Fruit fly (Drosophila melanogaster) whole organism, pupa: ENCODE measurements around the gene Art9.

Experiments
- CG14655 ChIP-seq: fragments of 200-800 bp; sonication (Bioruptor generic); optimal IDR thresholded peaks from 3 replicates; lab custom pipeline; 2017; ENCODE audit warnings: mild to moderate bottlenecking, missing biosample characterization, missing genetic modification reagents, missing genetic modification characterization
- CG8159 ChIP-seq: fragments of 200-800 bp; sonication (Bioruptor generic); optimal IDR thresholded peaks from 3 replicates; lab custom pipeline; 2018; ENCODE audit warnings: missing biosample characterization, mild to moderate bottlenecking, missing genetic modification characterization, moderate library complexity
- CG9948 ChIP-seq: fragments of 200-800 bp; sonication (Bioruptor generic); optimal IDR thresholded peaks from 2 replicates; lab custom pipeline; 2018; ENCODE audit warnings: missing biosample characterization, mild to moderate bottlenecking, missing genetic modification characterization, moderate library complexity
- EcR ChIP-seq: fragments of 200-800 bp; sonication (Bioruptor generic); optimal IDR thresholded peaks from 3 replicates; lab custom pipeline; 2019; ENCODE audit warnings: missing biosample characterization, missing genetic modification characterization, mild to moderate bottlenecking, moderate library complexity, missing genetic modification reagents
- Pif1B ChIP-seq: fragments of 200-800 bp; sonication (Bioruptor generic); optimal IDR thresholded peaks from 3 replicates; lab custom pipeline; 2016; ENCODE audit warnings: missing biosample characterization, missing genetic modification characterization
- Snoo ChIP-seq: fragments of 200-800 bp; sonication (Bioruptor generic); optimal IDR thresholded peaks from 3 replicates; lab custom pipeline; 2017; ENCODE audit warnings: missing biosample characterization, mild to moderate bottlenecking, missing genetic modification characterization, inconsistent platforms
- fd96Ca ChIP-seq: fragments of 200-800 bp; sonication (Bioruptor generic); IDR thresholded peaks from 3 replicates; pipeline ENCODE4 v1.3.6; 2022; ENCODE audit warnings: missing biosample characterization, missing genetic modification characterization
- rn ChIP-seq: fragments of 200-800 bp; sonication (Bioruptor generic); IDR thresholded peaks from 2 replicates; pipeline ENCODE4 v1.3.6; 2022; ENCODE audit warnings: missing biosample characterization, missing genetic modification characterization

DNA sequence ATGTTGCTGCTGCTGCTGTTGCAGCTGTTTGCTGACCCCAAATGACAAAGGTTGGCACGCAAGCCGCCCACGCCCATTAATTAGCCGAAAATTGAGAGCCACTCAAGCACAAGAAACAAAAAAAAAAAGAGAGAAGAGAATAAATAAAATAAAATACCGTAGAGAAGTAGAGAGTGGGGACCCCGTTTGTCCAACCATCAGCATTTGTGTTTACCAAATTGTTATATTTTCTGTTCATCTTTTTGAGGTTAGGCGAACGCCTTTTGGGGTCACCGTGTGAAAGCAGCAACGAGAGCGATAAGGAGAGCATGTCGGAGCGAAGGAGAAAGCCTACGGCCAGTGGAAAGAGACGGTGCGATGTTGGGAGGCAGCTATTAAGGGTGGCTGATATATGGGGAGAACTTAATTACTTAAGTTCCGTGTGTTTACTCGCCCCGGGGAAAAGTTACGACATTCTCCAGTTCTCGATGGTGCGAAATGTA is 34.9 kb upstream of the Art9 start:
- TF ChIP-seq EcR (GFP tag; lab: Kevin White, UChicago) = no peak
- TF ChIP-seq CG14655 (GFP tag; lab: Kevin White, UChicago) = no peak
- no peak for TF ChIP-seq Snoo
- no peak for TF ChIP-seq Pif1B
- no peak for TF ChIP-seq CG9948 (tag; lab: Kevin White, UChicago)
- no peak for TF ChIP-seq fd96Ca
- TF ChIP-seq rn (GFP tag; lab: Robert Waterston, UW) = no peak
- TF ChIP-seq CG8159 (tag; lab: Kevin White, UChicago) = no peak
